Fruit fly (Drosophila melanogaster) whole organism, embryonic: ENCODE measurements around the gene bero.

ENCODE experiments used
- BEAF-32 ChIP-seq: fragments of 200-800 bp; sonication (Bioruptor generic); optimal IDR thresholded peaks from 3 replicates; lab custom pipeline; 2017; ENCODE audit warnings: missing biosample characterization, missing genetic modification characterization, mild to moderate bottlenecking, moderate library complexity, missing genetic modification reagents
- CG10267 ChIP-seq: fragments of 200-800 bp; sonication (Bioruptor generic); optimal IDR thresholded peaks from 2 replicates; lab custom pipeline; 2018; ENCODE audit warnings: missing biosample characterization, mild to moderate bottlenecking, missing genetic modification characterization, moderate library complexity
- CG10565 ChIP-seq: fragments of 200-800 bp; sonication (Bioruptor generic); optimal IDR thresholded peaks from 3 replicates; lab custom pipeline; 2016; ENCODE audit warnings: missing biosample characterization, mild to moderate bottlenecking, missing genetic modification characterization
- CG10959 ChIP-seq: fragments of 200-800 bp; sonication (Bioruptor generic); IDR thresholded peaks from 2 replicates; pipeline ENCODE4 v1.3.6; 2022; ENCODE audit warnings: missing biosample characterization, missing genetic modification characterization
- CG11560 ChIP-seq: fragments of 200-800 bp; sonication (Bioruptor generic); IDR thresholded peaks from 3 replicates; pipeline ENCODE4 v1.3.6; 2022; ENCODE audit warnings: missing biosample characterization, missing genetic modification characterization
- CG12104 ChIP-seq: fragments of 200-800 bp; sonication (Bioruptor generic); optimal IDR thresholded peaks from 3 replicates; lab custom pipeline; 2016; ENCODE audit warnings: missing biosample characterization, missing genetic modification characterization
- CG12659 ChIP-seq: fragments of 200-800 bp; sonication (Bioruptor generic); optimal IDR thresholded peaks from 3 replicates; lab custom pipeline; 2017; ENCODE audit warnings: mild to moderate bottlenecking, missing biosample characterization, missing genetic modification reagents, missing genetic modification characterization
- CG12744 ChIP-seq: fragments of 200-800 bp; sonication (Bioruptor generic); optimal IDR thresholded peaks from 2 replicates; lab custom pipeline; 2016; ENCODE audit warnings: missing biosample characterization, missing genetic modification characterization
- CG13775 ChIP-seq: fragments of 200-800 bp; sonication (Bioruptor generic); optimal IDR thresholded peaks from 3 replicates; lab custom pipeline; 2017; ENCODE audit warnings: missing biosample characterization, mild to moderate bottlenecking, missing genetic modification characterization
- CG15696 ChIP-seq: fragments of 200-800 bp; sonication (Bioruptor generic); optimal IDR thresholded peaks from 2 replicates; lab custom pipeline; 2019; ENCODE audit warnings: missing biosample characterization, mild to moderate bottlenecking, missing genetic modification characterization, moderate library complexity
- CG1602 ChIP-seq: fragments of 200-800 bp; sonication (Bioruptor generic); optimal IDR thresholded peaks from 3 replicates; lab custom pipeline; 2016; ENCODE audit warnings: missing biosample characterization, missing genetic modification characterization
- CG16779 ChIP-seq: fragments of 200-800 bp; sonication (Bioruptor generic); IDR thresholded peaks from 2 replicates; pipeline ENCODE4 v1.3.6; 2022; ENCODE audit warnings: missing biosample characterization, missing genetic modification characterization
- CG17829 ChIP-seq: fragments of 200-800 bp; optimal IDR thresholded peaks from 2 replicates; lab custom pipeline; 2019; ENCODE audit warnings: missing biosample characterization, mild to moderate bottlenecking, missing genetic modification characterization, moderate library complexity
- CG17912 ChIP-seq: fragments of 200-800 bp; sonication (Bioruptor generic); optimal IDR thresholded peaks from 2 replicates; lab custom pipeline; 2018; ENCODE audit warnings: missing biosample characterization, mild to moderate bottlenecking, missing genetic modification characterization
- CG1832 ChIP-seq: fragments of 200-800 bp; sonication (Bioruptor generic); optimal IDR thresholded peaks from 2 replicates; lab custom pipeline; 2017; ENCODE audit warnings: missing biosample characterization, mild to moderate bottlenecking, missing genetic modification characterization, inconsistent platforms
- CG18476 ChIP-seq: fragments of 200-800 bp; sonication (Bioruptor generic); optimal IDR thresholded peaks from 2 replicates; lab custom pipeline; 2016; ENCODE audit warnings: missing biosample characterization, mild to moderate bottlenecking, missing genetic modification characterization
- CG2678 ChIP-seq: fragments of 200-800 bp; sonication (Bioruptor generic); optimal IDR thresholded peaks from 3 replicates; lab custom pipeline; 2019; ENCODE audit warnings: missing biosample characterization, mild to moderate bottlenecking, missing genetic modification characterization, moderate library complexity
- CG4282 ChIP-seq: fragments of 200-800 bp; sonication (Bioruptor generic); optimal IDR thresholded peaks from 2 replicates; lab custom pipeline; 2016; ENCODE audit warnings: missing biosample characterization, missing genetic modification characterization
- CG9797 ChIP-seq: fragments of 200-800 bp; sonication (Bioruptor generic); optimal IDR thresholded peaks from 3 replicates; lab custom pipeline; 2018; ENCODE audit warnings: missing biosample characterization, mild to moderate bottlenecking, missing genetic modification characterization
- CoRest ChIP-seq: fragments of 200-800 bp; sonication (Bioruptor generic); optimal IDR thresholded peaks from 3 replicates; lab custom pipeline; 2018; ENCODE audit warnings: missing biosample characterization, mild to moderate bottlenecking, missing genetic modification characterization, moderate library complexity
- CrebB ChIP-seq: fragments of 200-800 bp; sonication (Bioruptor generic); optimal IDR thresholded peaks from 3 replicates; lab custom pipeline; 2018; ENCODE audit warnings: missing biosample characterization, mild to moderate bottlenecking, missing genetic modification characterization
- D19B ChIP-seq: fragments of 200-800 bp; sonication (Bioruptor generic); optimal IDR thresholded peaks from 2 replicates; lab custom pipeline; 2017; ENCODE audit warnings: missing biosample characterization, mild to moderate bottlenecking, missing genetic modification characterization
- Dek ChIP-seq: fragments of 200-800 bp; sonication (Bioruptor generic); optimal IDR thresholded peaks from 3 replicates; lab custom pipeline; 2019; ENCODE audit warnings: missing biosample characterization, mild to moderate bottlenecking, missing genetic modification characterization, moderate library complexity
- Elba2 ChIP-seq: fragments of 200-800 bp; sonication (Bioruptor generic); optimal IDR thresholded peaks from 3 replicates; lab custom pipeline; 2016; ENCODE audit warnings: missing biosample characterization, missing genetic modification characterization
- Gug ChIP-seq: fragments of 200-800 bp; sonication (Bioruptor generic); IDR thresholded peaks from 4 replicates; pipeline ENCODE4 v1.3.6; 2022; ENCODE audit warnings: missing biosample characterization, missing genetic modification characterization
- HHEX ChIP-seq: fragments of 200-800 bp; sonication (Bioruptor generic); optimal IDR thresholded peaks from 3 replicates; lab custom pipeline; 2017; ENCODE audit warnings: missing biosample characterization, mild to moderate bottlenecking, missing genetic modification characterization, missing genetic modification reagents
- Hmr ChIP-seq: fragments of 200-800 bp; sonication (Bioruptor generic); optimal IDR thresholded peaks from 3 replicates; lab custom pipeline; 2017; ENCODE audit warnings: mild to moderate bottlenecking, missing biosample characterization, missing genetic modification reagents, missing genetic modification characterization
- Hr39 ChIP-seq: fragments of >200 bp; optimal IDR thresholded peaks from 2 replicates; lab custom pipeline; 2017
- Hr51 ChIP-seq, 2 experiments: fragments of 200-800 bp; sonication (Bioruptor generic); optimal IDR thresholded peaks; 2 replicates in 1 of 2; 3 replicates in 1 of 2; lab custom pipeline; 2016 to 2018; ENCODE audit warnings: missing biosample characterization in 2 of 2, missing genetic modification characterization in 2 of 2, mild to moderate bottlenecking in 1 of 2, moderate library complexity in 1 of 2
- MTF-1 ChIP-seq: fragments of 200-800 bp; sonication (Bioruptor generic); optimal IDR thresholded peaks from 2 replicates; lab custom pipeline; 2018; ENCODE audit warnings: missing biosample characterization, mild to moderate bottlenecking, missing genetic modification characterization, borderline replicate concordance
- NfI ChIP-seq: fragments of 200-800 bp; sonication (Bioruptor generic); optimal IDR thresholded peaks from 3 replicates; lab custom pipeline; 2018; ENCODE audit warnings: missing biosample characterization, mild to moderate bottlenecking, missing genetic modification characterization, moderate library complexity
- Opbp ChIP-seq: fragments of 200-800 bp; sonication (Bioruptor generic); IDR thresholded peaks from 3 replicates; pipeline ENCODE4 v1.3.6; 2022; ENCODE audit warnings: missing biosample characterization, missing genetic modification characterization; ENCODE audit not compliant: partially characterized antibody
- Ptx1 ChIP-seq: fragments of 200-800 bp; sonication (Bioruptor generic); IDR thresholded peaks from 2 replicates; pipeline ENCODE4 v1.3.6; 2022; ENCODE audit warnings: missing biosample characterization, missing genetic modification characterization
- Side ChIP-seq: fragments of 200-800 bp; sonication (Bioruptor generic); optimal IDR thresholded peaks from 2 replicates; lab custom pipeline; 2016; ENCODE audit warnings: missing biosample characterization, missing genetic modification characterization
- Sin3A ChIP-seq: fragments of >200 bp; optimal IDR thresholded peaks from 2 replicates; lab custom pipeline; 2018
- ap ChIP-seq: fragments of 200-800 bp; sonication (Bioruptor generic); IDR thresholded peaks from 2 replicates; pipeline ENCODE4 v1.3.6; 2022; ENCODE audit warnings: missing biosample characterization, missing genetic modification characterization
- chif ChIP-seq, 2 experiments: fragments of 200-800 bp; sonication (Bioruptor generic); optimal IDR thresholded peaks; 3 replicates each; lab custom pipeline; 2016; ENCODE audit warnings: missing biosample characterization in 2 of 2, missing genetic modification characterization in 2 of 2
- dan ChIP-seq: fragments of 200-800 bp; sonication (Bioruptor generic); IDR thresholded peaks from 2 replicates; pipeline ENCODE4 v1.3.6; 2022; ENCODE audit warnings: missing biosample characterization, missing genetic modification characterization
- dmrt11E ChIP-seq: fragments of 200-800 bp; sonication (Bioruptor generic); optimal IDR thresholded peaks from 3 replicates; lab custom pipeline; 2018; ENCODE audit warnings: missing biosample characterization, mild to moderate bottlenecking, missing genetic modification characterization, moderate library complexity
- gt ChIP-seq: fragments of 200-800 bp; sonication (Bioruptor generic); IDR thresholded peaks from 2 replicates; pipeline ENCODE4 v1.3.6; 2022; ENCODE audit warnings: missing biosample characterization, missing genetic modification characterization
- hbn ChIP-seq: fragments of 200-800 bp; sonication (Bioruptor generic); IDR thresholded peaks from 2 replicates; pipeline ENCODE4 v1.3.6; 2022; ENCODE audit warnings: missing biosample characterization, missing genetic modification characterization; ENCODE audit not compliant: partially characterized antibody
- luna ChIP-seq: fragments of 200-800 bp; sonication (Bioruptor generic); optimal IDR thresholded peaks from 2 replicates; lab custom pipeline; 2016; ENCODE audit warnings: missing biosample characterization, missing genetic modification characterization
- mld ChIP-seq: fragments of 200-800 bp; sonication (Bioruptor generic); IDR thresholded peaks from 3 replicates; pipeline ENCODE4 v1.3.6; 2022; ENCODE audit warnings: missing biosample characterization, missing genetic modification characterization; ENCODE audit not compliant: partially characterized antibody
- pfk ChIP-seq: fragments of 200-800 bp; sonication (Bioruptor generic); optimal IDR thresholded peaks from 2 replicates; lab custom pipeline; 2018; ENCODE audit warnings: missing biosample characterization, mild to moderate bottlenecking, missing genetic modification characterization, moderate library complexity
- seq ChIP-seq: fragments of 200-800 bp; sonication (Bioruptor generic); IDR thresholded peaks from 2 replicates; pipeline ENCODE4 v1.3.6; 2022; ENCODE audit warnings: missing biosample characterization, missing genetic modification characterization
- slou ChIP-seq: fragments of 200-800 bp; sonication (Bioruptor generic); optimal IDR thresholded peaks from 3 replicates; lab custom pipeline; 2016; ENCODE audit warnings: missing biosample characterization, missing genetic modification characterization
- so ChIP-seq: fragments of 200-800 bp; sonication (Bioruptor generic); IDR thresholded peaks from 3 replicates; pipeline ENCODE4 v1.3.6; 2022; ENCODE audit warnings: missing biosample characterization, missing genetic modification characterization
- sob ChIP-seq: fragments of 200-800 bp; sonication (Bioruptor generic); IDR thresholded peaks from 2 replicates; pipeline ENCODE4 v1.3.6; 2022; ENCODE audit warnings: missing biosample characterization, missing genetic modification characterization
- tx ChIP-seq: fragments of 200-800 bp; sonication (Bioruptor generic); optimal IDR thresholded peaks from 2 replicates; lab custom pipeline; 2016; ENCODE audit warnings: missing biosample characterization, missing genetic modification characterization
- zen ChIP-seq: fragments of 200-800 bp; sonication (Bioruptor generic); optimal IDR thresholded peaks from 3 replicates; lab custom pipeline; 2018; ENCODE audit warnings: missing biosample characterization, mild to moderate bottlenecking, missing genetic modification characterization, moderate library complexity

The bero gene

dm6 chr2L:20896681-20897341, 38.3 kb downstream of the bero start (continued):
- TF ChIP-seq HHEX (GFP tag; lab: Kevin White, UChicago) (peak; percentile 69), zen (no peak), NfI (GFP tag; lab: Kevin White, UChicago) (peak; percentile 46), gt (GFP tag; lab: Robert Waterston, UW) (no peak), Side (GFP tag; lab: Kevin White, UChicago) (no peak), CG12104 (peak; percentile 35), hbn (GFP tag; lab: Robert Waterston, UW) (no peak), CG17829 (peak; percentile 4), pfk (GFP tag; lab: Kevin White, UChicago) (peak; percentile 40), CG13775 (GFP tag; lab: Kevin White, UChicago) (no peak), slou (GFP tag; lab: Kevin White, UChicago) (no peak), CG17912 (peak; percentile 93), CG16779 (GFP tag; lab: Robert Waterston, UW) (no peak), CG10565 (no peak), Ptx1 (GFP tag; lab: Robert Waterston, UW) (no peak), tx (GFP tag; lab: Kevin White, UChicago) (no peak), CG12744 (GFP tag; lab: Kevin White, UChicago) (peak; percentile 12), Elba2 (GFP tag; lab: Kevin White, UChicago) (no peak), Hr51 (GFP tag; optimal IDR thresholded peaks at IDR 0.05; lab: Kevin White, UChicago) (no peak), CoRest (tag; lab: Kevin White, UChicago) (no peak), chif (GFP tag; optimal IDR thresholded peaks at IDR 0.05; lab: Kevin White, UChicago) (no peak), Hmr (GFP tag; lab: Kevin White, UChicago) (peak; percentile 19), CG15696 (tag; lab: Kevin White, UChicago) (peak; percentile 39), ap (GFP tag; lab: Robert Waterston, UW) (no peak), CG9797 (no peak), dan (GFP tag; lab: Robert Waterston, UW) (no peak), CG2678 (tag; lab: Kevin White, UChicago) (peak; percentile 72), CG12659 (GFP tag; lab: Kevin White, UChicago) (no peak), MTF-1 (peak; percentile 77), mld (GFP tag; lab: Robert Waterston, UW) (no peak), CG4282 (GFP tag; lab: Kevin White, UChicago) (no peak), Hr39 (no peak), Dek (no peak), CG10959 (GFP tag; lab: Robert Waterston, UW) (no peak), sob (GFP tag; lab: Robert Waterston, UW) (no peak), Gug (GFP tag; lab: Robert Waterston, UW) (no peak), BEAF-32 (GFP tag; lab: Kevin White, UChicago) (no peak), CrebB (tag; lab: Kevin White, UChicago) (peak; percentile 69), seq (0 out of 2 replicates have a peak, but pooled peaks have one; percentile 27), dmrt11E (tag; lab: Kevin White, UChicago) (no peak), CG1602 (GFP tag; lab: Kevin White, UChicago) (no peak), CG11560 (tag; lab: Robert Waterston, UW) (no peak), Opbp (no peak), CG10267 (tag; lab: Kevin White, UChicago) (no peak), D19B (GFP tag; lab: Kevin White, UChicago) (no peak), Sin3A (lab: Kevin White, UChicago) (no peak), CG18476 (GFP tag; lab: Kevin White, UChicago) (peak; percentile 11), luna (GFP tag; lab: Kevin White, UChicago) (no peak), so (peak; percentile 62; the same call in 2 of the 3 replicates), CG1832 (GFP tag; lab: Kevin White, UChicago) (no peak)
